Fruit fly (Drosophila melanogaster): Measurements from ENCODE around the gene Ccp84Ad.

dm6 chr3R:6646740-6647139, 45.8 kb upstream of the Ccp84Ad start, which contains the start of gene Taf1:
- TF ChIP-seq CG32121 (GFP tag; IDR thresholded peaks at IDR 0.05) (no peak), fd96Ca (GFP tag; IDR thresholded peaks at IDR 0.05) (no peak), CG13204 (GFP tag; optimal IDR thresholded peaks at IDR 0.05) (no peak), CG9948 (tag; optimal IDR thresholded peaks at IDR 0.05) (no peak)

Data from whole organism, pupa.